Fruit fly (Drosophila melanogaster) whole organism: ENCODE results near the gene CG9396.

Experiments
- CG8478 ChIP-seq: fragments of >200 bp; optimal IDR thresholded peaks from 2 replicates; lab custom pipeline; 2018; ENCODE audit warnings: inconsistent platforms
- EcR ChIP-seq, 2 experiments: fragments of >200 bp; optimal IDR thresholded peaks; 2 replicates each; lab custom pipeline; 2017; ENCODE audit warnings: missing biosample characterization in 2 of 2, missing genetic modification characterization in 2 of 2, missing genetic modification reagents in 2 of 2
- psq ChIP-seq: fragments of >200 bp; optimal IDR thresholded peaks from 2 replicates; lab custom pipeline; 2017
- usp ChIP-seq: fragments of >200 bp; optimal IDR thresholded peaks from 2 replicates; lab custom pipeline; 2017; ENCODE audit warnings: missing biosample characterization, missing genetic modification characterization, mixed read lengths

DNA sequence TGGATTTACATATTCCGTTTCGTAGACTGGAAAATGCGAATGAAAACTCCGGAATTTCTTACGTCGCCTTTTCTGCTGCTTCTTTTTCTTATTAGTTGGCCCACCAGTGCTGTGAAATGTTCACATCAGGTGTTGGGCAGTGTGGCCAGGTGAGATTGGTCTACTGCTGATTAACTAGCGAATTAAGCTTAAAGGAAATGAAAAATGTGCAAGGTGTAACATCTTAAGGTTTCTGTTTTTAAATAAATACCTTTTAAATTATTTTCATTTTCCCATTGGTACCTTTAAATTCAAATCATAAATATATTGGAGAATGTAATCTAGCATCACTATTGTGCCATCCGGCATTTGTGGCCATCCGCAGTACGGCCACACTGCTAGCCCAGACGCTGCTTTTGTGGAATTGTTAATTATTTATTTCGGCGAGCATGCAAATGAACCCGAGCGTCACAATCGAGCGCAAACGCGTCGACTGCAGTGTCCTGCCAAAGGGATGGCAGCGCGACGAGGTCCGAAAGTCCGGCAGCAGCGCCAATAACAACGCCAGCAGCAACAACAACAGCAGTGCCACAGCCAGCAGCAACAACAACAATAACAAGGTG, 11.9 kb downstream of the CG9396 start, which contains the start of the genes AP-1mu and MBD-like:
- no peak for TF ChIP-seq CG8478 (lab: Kevin White, UChicago)
- TF ChIP-seq usp (GFP tag; lab: Kevin White, UChicago): no peak
- TF ChIP-seq psq (lab: Kevin White, UChicago): no peak
- TF ChIP-seq EcR (GFP tag; optimal IDR thresholded peaks at IDR 0.05; lab: Kevin White, UChicago): no peak
